Worm (Caenorhabditis elegans) whole organism, L2 larva: ENCODE measurements around the gene F54D10.8.

Experiments used
- C34F6.9 ChIP-seq: fragments of 150-350 bp; optimal IDR thresholded peaks from 2 replicates; lab custom pipeline; 2014; ENCODE audit warnings: missing biosample characterization, missing genetic modification characterization
- R02D3.7 ChIP-seq: fragments of 150-350 bp; optimal IDR thresholded peaks from 2 replicates; lab custom pipeline; 2014; ENCODE audit warnings: missing biosample characterization, missing genetic modification characterization
- crh-2 ChIP-seq: sonication (generic microtip); optimal IDR thresholded peaks from 2 replicates; lab custom pipeline; 2017; ENCODE audit warnings: missing biosample characterization, missing genetic modification characterization
- elt-1 ChIP-seq: fragments of 150-350 bp; optimal IDR thresholded peaks from 2 replicates; lab custom pipeline; 2014; ENCODE audit warnings: missing biosample characterization, missing genetic modification characterization
- fos-1 ChIP-seq: fragments of 150-350 bp; optimal IDR thresholded peaks from 2 replicates; lab custom pipeline; 2014; ENCODE audit warnings: missing biosample characterization, missing genetic modification characterization
- lin-13 ChIP-seq: fragments of 150-350 bp; optimal IDR thresholded peaks from 2 replicates; lab custom pipeline; 2014; ENCODE audit warnings: missing biosample characterization, missing genetic modification reagents, missing genetic modification characterization
- lin-39 ChIP-seq: fragments of 150-350 bp; optimal IDR thresholded peaks from 2 replicates; lab custom pipeline; 2014; ENCODE audit warnings: missing biosample characterization, missing genetic modification reagents, missing genetic modification characterization
- lsy-2 ChIP-seq, 2 experiments: fragments of 150-350 bp in 1 of 2; sonication (generic microtip) in 1 of 2; optimal IDR thresholded peaks; 2 replicates each; lab custom pipeline; 2014 to 2017; ENCODE audit warnings: missing biosample characterization in 2 of 2, missing genetic modification characterization in 2 of 2
- mdl-1 ChIP-seq, 2 experiments: fragments of 150-350 bp in 1 of 2; sonication (generic microtip) in 1 of 2; optimal IDR thresholded peaks; 2 replicates each; lab custom pipeline; 2017; ENCODE audit warnings: missing biosample characterization in 2 of 2, missing genetic modification characterization in 2 of 2
- nhr-11 ChIP-seq: fragments of 150-350 bp; optimal IDR thresholded peaks from 2 replicates; lab custom pipeline; 2014; ENCODE audit warnings: missing biosample characterization, missing genetic modification characterization
- nhr-12 ChIP-seq: fragments of 150-350 bp; optimal IDR thresholded peaks from 2 replicates; lab custom pipeline; 2014; ENCODE audit warnings: missing biosample characterization, missing genetic modification characterization
- nhr-129 ChIP-seq: fragments of 150-350 bp; optimal IDR thresholded peaks from 2 replicates; lab custom pipeline; 2014; ENCODE audit warnings: missing biosample characterization, missing genetic modification characterization
- nhr-21 ChIP-seq: fragments of 150-350 bp; optimal IDR thresholded peaks from 2 replicates; lab custom pipeline; 2014; ENCODE audit warnings: missing biosample characterization, missing genetic modification characterization
- nhr-237 ChIP-seq: fragments of 150-350 bp; optimal IDR thresholded peaks from 2 replicates; lab custom pipeline; 2014; ENCODE audit warnings: missing biosample characterization, missing genetic modification characterization
- nhr-6 ChIP-seq: fragments of 150-350 bp; optimal IDR thresholded peaks from 2 replicates; lab custom pipeline; 2014; ENCODE audit warnings: missing biosample characterization, missing genetic modification characterization
- unc-55 ChIP-seq: fragments of 150-350 bp; sonication (generic microtip); optimal IDR thresholded peaks from 3 replicates; lab custom pipeline; 2014; ENCODE audit warnings: missing biosample characterization, missing genetic modification reagents, missing genetic modification characterization
- zag-1 ChIP-seq: fragments of 150-350 bp; optimal IDR thresholded peaks from 2 replicates; lab custom pipeline; 2014; ENCODE audit warnings: missing biosample characterization, missing genetic modification characterization
- ztf-11 ChIP-seq: sonication (generic microtip); optimal IDR thresholded peaks from 2 replicates; lab custom pipeline; 2017; ENCODE audit warnings: missing biosample characterization, missing genetic modification characterization

F54D10.8 gene

ce11 chrII:3775719-3776118, 52.0 kb downstream of the F54D10.8 start, which contains the start of gene T24E12.3:
T24E12.3 (plus strand) TSS chrII:3776019.
- no peak for TF ChIP-seq lin-39 (tag; lab: Kevin White, UChicago)
- no peak for TF ChIP-seq unc-55 (GFP tag; lab: Kevin White, UChicago)
- TF ChIP-seq mdl-1 (tag; optimal IDR thresholded peaks at IDR 0.05; lab: Kevin White, UChicago), result no peak
- TF ChIP-seq zag-1 (tag; lab: Kevin White, UChicago), result no peak
- TF ChIP-seq nhr-129 (tag; lab: Kevin White, UChicago), result no peak
- no peak for TF ChIP-seq ztf-11 (tag; lab: Kevin White, UChicago)
- TF ChIP-seq R02D3.7 (tag; lab: Kevin White, UChicago), result no peak
- no peak for TF ChIP-seq elt-1 (tag; lab: Kevin White, UChicago)
- TF ChIP-seq nhr-11 (tag; lab: Kevin White, UChicago), result no peak
- no peak for TF ChIP-seq nhr-12
- TF ChIP-seq fos-1 (tag; lab: Kevin White, UChicago), result no peak
- TF ChIP-seq lin-13 (GFP tag; lab: Kevin White, UChicago), result no peak
- no peak for TF ChIP-seq nhr-21 (tag; lab: Kevin White, UChicago)
- no peak for TF ChIP-seq lsy-2 (tag; optimal IDR thresholded peaks at IDR 0.05; lab: Kevin White, UChicago)
- TF ChIP-seq crh-2 (tag; lab: Kevin White, UChicago), result no peak
- TF ChIP-seq nhr-6 (tag; lab: Kevin White, UChicago), result no peak
- no peak for TF ChIP-seq nhr-237 (tag; lab: Kevin White, UChicago)
- no peak for TF ChIP-seq C34F6.9
